Fruit fly (Drosophila melanogaster) whole organism, embryonic: ENCODE data around the gene CG13850.

Experiments
- CG10366 ChIP-seq: fragments of 200-800 bp; sonication (Bioruptor generic); IDR thresholded peaks from 2 replicates; pipeline ENCODE4 v1.3.6; 2022; ENCODE audit warnings: missing biosample characterization, missing genetic modification characterization
- CG11695 ChIP-seq: fragments of 200-800 bp; sonication (Bioruptor generic); IDR thresholded peaks from 3 replicates; pipeline ENCODE4 v1.3.6; 2022; ENCODE audit warnings: missing biosample characterization, missing genetic modification characterization
- CG12236 ChIP-seq: fragments of 200-800 bp; sonication (Bioruptor generic); optimal IDR thresholded peaks from 2 replicates; lab custom pipeline; 2016; ENCODE audit warnings: missing biosample characterization, missing genetic modification characterization
- CG13287 ChIP-seq: fragments of 200-800 bp; sonication (Bioruptor generic); IDR thresholded peaks from 2 replicates; pipeline ENCODE4 v1.3.6; 2022; ENCODE audit warnings: missing biosample characterization, missing genetic modification characterization; ENCODE audit not compliant: partially characterized antibody
- CG14014 ChIP-seq: fragments of 200-800 bp; sonication (Bioruptor generic); IDR thresholded peaks from 2 replicates; pipeline ENCODE4 v1.3.6; 2022; ENCODE audit warnings: missing biosample characterization, missing genetic modification characterization
- CG15073 ChIP-seq: fragments of 200-800 bp; sonication (Bioruptor generic); optimal IDR thresholded peaks from 2 replicates; lab custom pipeline; 2016; ENCODE audit warnings: missing biosample characterization, missing genetic modification characterization
- CG1529 ChIP-seq: fragments of 200-800 bp; sonication (Bioruptor generic); optimal IDR thresholded peaks from 3 replicates; lab custom pipeline; 2018; ENCODE audit warnings: missing biosample characterization, missing genetic modification characterization
- CG17328 ChIP-seq: fragments of 200-800 bp; sonication (Bioruptor generic); IDR thresholded peaks from 2 replicates; pipeline ENCODE4 v1.3.6; 2022; ENCODE audit warnings: missing biosample characterization, missing genetic modification characterization
- CG2120 ChIP-seq: fragments of 200-800 bp; sonication (Bioruptor generic); optimal IDR thresholded peaks from 3 replicates; lab custom pipeline; 2016; ENCODE audit warnings: missing biosample characterization, missing genetic modification characterization
- CG30020 ChIP-seq: fragments of 200-800 bp; optimal IDR thresholded peaks from 2 replicates; lab custom pipeline; 2019; ENCODE audit warnings: missing biosample characterization, mild to moderate bottlenecking, missing genetic modification characterization, moderate library complexity
- CG4730 ChIP-seq: fragments of 200-800 bp; sonication (Bioruptor generic); IDR thresholded peaks from 2 replicates; pipeline ENCODE4 v1.3.6; 2022; ENCODE audit warnings: missing biosample characterization, missing genetic modification characterization
- CG5953 ChIP-seq: fragments of 200-800 bp; sonication (Bioruptor generic); IDR thresholded peaks from 2 replicates; pipeline ENCODE4 v1.3.6; 2022; ENCODE audit warnings: missing biosample characterization, missing genetic modification characterization
- CG6791 ChIP-seq: fragments of 200-800 bp; sonication (Bioruptor generic); IDR thresholded peaks from 3 replicates; pipeline ENCODE4 v1.3.6; 2022; ENCODE audit warnings: missing biosample characterization, missing genetic modification characterization; ENCODE audit not compliant: partially characterized antibody
- CG8478 ChIP-seq: fragments of >200 bp; optimal IDR thresholded peaks from 2 replicates; lab custom pipeline; 2018
- CG8944 ChIP-seq: fragments of 200-800 bp; sonication (Bioruptor generic); optimal IDR thresholded peaks from 3 replicates; lab custom pipeline; 2016; ENCODE audit warnings: missing biosample characterization, missing genetic modification characterization
- CG9727 ChIP-seq: fragments of 200-800 bp; sonication (Bioruptor generic); optimal IDR thresholded peaks from 3 replicates; lab custom pipeline; 2017; ENCODE audit warnings: missing biosample characterization, mild to moderate bottlenecking, missing genetic modification characterization
- CkIIα-i1 ChIP-seq: fragments of 200-800 bp; sonication (Bioruptor generic); IDR thresholded peaks from 2 replicates; pipeline ENCODE4 v1.3.6; 2022; ENCODE audit warnings: missing biosample characterization, missing genetic modification characterization
- D19B ChIP-seq: fragments of 200-800 bp; sonication (Bioruptor generic); optimal IDR thresholded peaks from 2 replicates; lab custom pipeline; 2017; ENCODE audit warnings: missing biosample characterization, mild to moderate bottlenecking, missing genetic modification characterization
- Dbx ChIP-seq: fragments of 200-800 bp; sonication (Bioruptor generic); IDR thresholded peaks from 3 replicates; pipeline ENCODE4 v1.3.6; 2022; ENCODE audit warnings: missing biosample characterization, missing genetic modification characterization
- Dp ChIP-seq: fragments of 200-800 bp; sonication (Bioruptor generic); optimal IDR thresholded peaks from 2 replicates; lab custom pipeline; 2018; ENCODE audit warnings: missing biosample characterization, mild to moderate bottlenecking, missing genetic modification characterization, moderate library complexity
- ERR ChIP-seq: fragments of 200-800 bp; sonication (Bioruptor generic); optimal IDR thresholded peaks from 2 replicates; lab custom pipeline; 2016; ENCODE audit warnings: missing biosample characterization, missing genetic modification characterization
- Fer3 ChIP-seq: fragments of 200-800 bp; sonication (Bioruptor generic); optimal IDR thresholded peaks from 2 replicates; lab custom pipeline; 2018; ENCODE audit warnings: missing biosample characterization, mild to moderate bottlenecking, missing genetic modification characterization, moderate library complexity
- GATAe ChIP-seq: fragments of 200-800 bp; sonication (Bioruptor generic); conservative IDR thresholded peaks from 2 replicates; pipeline ENCODE4 v1.3.6; 2022; ENCODE audit warnings: missing biosample characterization, missing genetic modification characterization
- Gsc ChIP-seq: fragments of 200-800 bp; sonication (Bioruptor generic); IDR thresholded peaks from 2 replicates; pipeline ENCODE4 v1.3.6; 2022; ENCODE audit warnings: missing biosample characterization, missing genetic modification characterization
- Rx ChIP-seq: fragments of 200-800 bp; sonication (Bioruptor generic); IDR thresholded peaks from 2 replicates; pipeline ENCODE4 v1.3.6; 2022; ENCODE audit warnings: missing biosample characterization, missing genetic modification characterization
- Trl ChIP-seq, 3 experiments: fragments of >200 bp in 2 of 3; fragments of 200-800 bp in 1 of 3; sonication (Bioruptor generic) in 1 of 3; optimal IDR thresholded peaks; 2 replicates in 1 of 3; 3 replicates in 2 of 3; lab custom pipeline; 2016 to 2017; ENCODE audit warnings: missing biosample characterization in 1 of 3, missing genetic modification characterization in 1 of 3
- bab2 ChIP-seq: fragments of 200-800 bp; sonication (Bioruptor generic); optimal IDR thresholded peaks from 2 replicates; lab custom pipeline; 2016; ENCODE audit warnings: missing biosample characterization, missing genetic modification characterization
- bbx ChIP-seq: fragments of 200-800 bp; sonication (Bioruptor generic); IDR thresholded peaks from 2 replicates; pipeline ENCODE4 v1.3.6; 2022; ENCODE audit warnings: missing biosample characterization, missing genetic modification characterization; ENCODE audit not compliant: partially characterized antibody
- bowl ChIP-seq: fragments of 200-800 bp; sonication (Bioruptor generic); IDR thresholded peaks from 2 replicates; pipeline ENCODE4 v1.3.6; 2022; ENCODE audit warnings: missing biosample characterization, missing genetic modification characterization
- bsh ChIP-seq, 2 experiments: fragments of 200-800 bp; sonication (Bioruptor generic); optimal IDR thresholded peaks; 2 replicates each; lab custom pipeline; 2017 to 2018; ENCODE audit warnings: mild to moderate bottlenecking in 2 of 2, missing biosample characterization in 2 of 2, missing genetic modification characterization in 2 of 2, moderate library complexity in 1 of 2
- cg ChIP-seq: fragments of 200-800 bp; sonication (Bioruptor generic); optimal IDR thresholded peaks from 3 replicates; lab custom pipeline; 2019; ENCODE audit warnings: missing biosample characterization, mild to moderate bottlenecking, missing genetic modification characterization, moderate library complexity
- chif ChIP-seq, 2 experiments: fragments of 200-800 bp; sonication (Bioruptor generic); optimal IDR thresholded peaks; 3 replicates each; lab custom pipeline; 2016; ENCODE audit warnings: missing biosample characterization in 2 of 2, missing genetic modification characterization in 2 of 2
- dimm ChIP-seq: fragments of 200-800 bp; sonication (Bioruptor generic); IDR thresholded peaks from 2 replicates; pipeline ENCODE4 v1.3.6; 2022; ENCODE audit warnings: missing biosample characterization, missing genetic modification characterization
- dmrt11E ChIP-seq: fragments of 200-800 bp; sonication (Bioruptor generic); optimal IDR thresholded peaks from 3 replicates; lab custom pipeline; 2018; ENCODE audit warnings: missing biosample characterization, mild to moderate bottlenecking, missing genetic modification characterization, moderate library complexity
- gce ChIP-seq: fragments of 200-800 bp; sonication (Bioruptor generic); IDR thresholded peaks from 3 replicates; pipeline ENCODE4 v1.3.6; 2022; ENCODE audit warnings: missing biosample characterization, missing genetic modification characterization
- gro ChIP-seq: fragments of 200-800 bp; sonication (Bioruptor generic); optimal IDR thresholded peaks from 2 replicates; lab custom pipeline; 2016; ENCODE audit warnings: missing biosample characterization, missing genetic modification characterization
- gsb ChIP-seq: fragments of 200-800 bp; sonication (Bioruptor generic); IDR thresholded peaks from 2 replicates; pipeline ENCODE4 v1.3.6; 2022; ENCODE audit warnings: missing biosample characterization, missing genetic modification characterization
- gsb-n ChIP-seq: fragments of 200-800 bp; sonication (Bioruptor generic); optimal IDR thresholded peaks from 3 replicates; lab custom pipeline; 2018; ENCODE audit warnings: missing biosample characterization, mild to moderate bottlenecking, missing genetic modification characterization
- insv ChIP-seq, 2 experiments: fragments of 200-800 bp; sonication (Bioruptor generic); optimal IDR thresholded peaks; 3 replicates each; lab custom pipeline; 2016 to 2018; ENCODE audit warnings: missing biosample characterization in 2 of 2, missing genetic modification characterization in 2 of 2
- jumu ChIP-seq: fragments of 200-800 bp; sonication (Bioruptor generic); optimal IDR thresholded peaks from 3 replicates; lab custom pipeline; 2016; ENCODE audit warnings: missing biosample characterization, missing genetic modification characterization
- knrl ChIP-seq: fragments of 200-800 bp; sonication (Bioruptor generic); IDR thresholded peaks from 3 replicates; pipeline ENCODE4 v1.3.6; 2022; ENCODE audit warnings: missing biosample characterization, missing genetic modification characterization; ENCODE audit not compliant: partially characterized antibody
- mam ChIP-seq: fragments of 200-800 bp; sonication (Bioruptor generic); optimal IDR thresholded peaks from 3 replicates; lab custom pipeline; 2016; ENCODE audit warnings: missing biosample characterization, missing genetic modification characterization
- nau ChIP-seq: fragments of 200-800 bp; sonication (Bioruptor generic); optimal IDR thresholded peaks from 3 replicates; lab custom pipeline; 2017; ENCODE audit warnings: missing biosample characterization, mild to moderate bottlenecking, missing genetic modification characterization, missing genetic modification reagents
- onecut ChIP-seq: fragments of 200-800 bp; sonication (Bioruptor generic); IDR thresholded peaks from 2 replicates; pipeline ENCODE4 v1.3.6; 2022; ENCODE audit warnings: missing biosample characterization, missing genetic modification characterization
- pb ChIP-seq: fragments of 200-800 bp; sonication (Bioruptor generic); optimal IDR thresholded peaks from 3 replicates; lab custom pipeline; 2016; ENCODE audit warnings: missing biosample characterization, missing genetic modification characterization
- ranshi ChIP-seq: fragments of 200-800 bp; sonication (Bioruptor generic); IDR thresholded peaks from 2 replicates; pipeline ENCODE4 v1.3.6; 2022; ENCODE audit warnings: missing biosample characterization, missing genetic modification characterization
- row ChIP-seq: fragments of 200-800 bp; sonication (Bioruptor generic); IDR thresholded peaks from 3 replicates; pipeline ENCODE4 v1.3.6; 2022; ENCODE audit warnings: missing biosample characterization, missing genetic modification characterization
- slp2 ChIP-seq: fragments of 200-800 bp; sonication (Bioruptor generic); optimal IDR thresholded peaks from 2 replicates; lab custom pipeline; 2016; ENCODE audit warnings: missing biosample characterization, missing genetic modification characterization
- twi ChIP-seq: fragments of 200-800 bp; optimal IDR thresholded peaks from 2 replicates; lab custom pipeline; 2019; ENCODE audit warnings: missing biosample characterization, mild to moderate bottlenecking, missing genetic modification characterization, moderate library complexity
- tx ChIP-seq: fragments of 200-800 bp; sonication (Bioruptor generic); optimal IDR thresholded peaks from 2 replicates; lab custom pipeline; 2016; ENCODE audit warnings: missing biosample characterization, missing genetic modification characterization

Gene CG13850

dm6 chr3R:22447195-22447873, 36.6 kb upstream of the CG13850 start, which contains the start of gene CG34288 (continued):
- TF ChIP-seq CG6791 (GFP tag; lab: Robert Waterston, UW) (peak; percentile 25; the same call in 1 of the 3 replicates), GATAe (GFP tag; lab: Robert Waterston, UW) (peak; percentile 95), gsb (GFP tag; lab: Robert Waterston, UW) (no peak), chif (GFP tag; optimal IDR thresholded peaks at IDR 0.05; lab: Kevin White, UChicago) (no peak), CG8478 (lab: Kevin White, UChicago) (no peak), Dbx (GFP tag; lab: Robert Waterston, UW) (peak; percentile 75), twi (tag; lab: Kevin White, UChicago) (no peak), gce (GFP tag; lab: Robert Waterston, UW) (0 out of 3 replicates have a peak, but pooled peaks have one; percentile 9), tx (GFP tag; lab: Kevin White, UChicago) (peak; percentile 2), dimm (GFP tag; lab: Robert Waterston, UW) (no peak), CG4730 (GFP tag; lab: Robert Waterston, UW) (0 out of 2 replicates have a peak, but pooled peaks have one; percentile 22), CG2120 (peak; percentile 73), mam (peak; percentile 34), row (GFP tag; lab: Robert Waterston, UW) (peak; percentile 93), CG11695 (GFP tag; lab: Robert Waterston, UW) (no peak), gro (peak; percentile 76), CG15073 (GFP tag; lab: Kevin White, UChicago) (no peak), CG10366 (GFP tag; lab: Robert Waterston, UW) (no peak), CG12236 (no peak), Dp (GFP tag; lab: Kevin White, UChicago) (peak; percentile 76), dmrt11E (tag; lab: Kevin White, UChicago) (no peak), CkIIα-i1 (peak; percentile 39; the same call in 1 of the 2 replicates), CG17328 (peak; percentile 42; the same call in 1 of the 2 replicates), knrl (GFP tag; lab: Robert Waterston, UW) (no peak), D19B (GFP tag; lab: Kevin White, UChicago) (no peak), CG13287 (peak; percentile 22), Rx (GFP tag; lab: Robert Waterston, UW) (no peak), bsh (GFP tag; optimal IDR thresholded peaks at IDR 0.05; lab: Kevin White, UChicago) (no peak), onecut (GFP tag; lab: Robert Waterston, UW) (peak; percentile 32), Trl (optimal IDR thresholded peaks at IDR 0.05; lab: Kevin White, UChicago) (no peak), Trl (GFP tag; optimal IDR thresholded peaks at IDR 0.05; lab: Kevin White, UChicago) (peak; percentile 6), gsb-n (tag; lab: Kevin White, UChicago) (no peak), ranshi (GFP tag; lab: Robert Waterston, UW) (peak; percentile 53; the same call in 1 of the 2 replicates), CG30020 (tag; lab: Kevin White, UChicago) (no peak), CG8944 (GFP tag; lab: Kevin White, UChicago) (no peak), bowl (GFP tag; lab: Robert Waterston, UW) (peak; percentile 31; the same call in 1 of the 2 replicates), jumu (GFP tag; lab: Kevin White, UChicago) (peak; percentile 46), Gsc (GFP tag; lab: Robert Waterston, UW) (no peak), bbx (GFP tag; lab: Robert Waterston, UW) (peak; percentile 45), CG9727 (GFP tag; lab: Kevin White, UChicago) (no peak), cg (no peak), insv (GFP tag; optimal IDR thresholded peaks at IDR 0.05; lab: Kevin White, UChicago) (no peak), bab2 (GFP tag; lab: Kevin White, UChicago) (peak; percentile 14), pb (GFP tag; lab: Kevin White, UChicago) (peak; percentile 15), slp2 (GFP tag; lab: Kevin White, UChicago) (peak; percentile 1), CG1529 (no peak), nau (no peak), CG5953 (no peak), CG14014 (peak; percentile 55; the same call in 1 of the 2 replicates), ERR (GFP tag; lab: Kevin White, UChicago) (no peak), Fer3 (tag; lab: Kevin White, UChicago) (peak; percentile 56)
